Fruit fly (Drosophila melanogaster): ENCODE data around the gene Uch.

Uch gene

DNA sequence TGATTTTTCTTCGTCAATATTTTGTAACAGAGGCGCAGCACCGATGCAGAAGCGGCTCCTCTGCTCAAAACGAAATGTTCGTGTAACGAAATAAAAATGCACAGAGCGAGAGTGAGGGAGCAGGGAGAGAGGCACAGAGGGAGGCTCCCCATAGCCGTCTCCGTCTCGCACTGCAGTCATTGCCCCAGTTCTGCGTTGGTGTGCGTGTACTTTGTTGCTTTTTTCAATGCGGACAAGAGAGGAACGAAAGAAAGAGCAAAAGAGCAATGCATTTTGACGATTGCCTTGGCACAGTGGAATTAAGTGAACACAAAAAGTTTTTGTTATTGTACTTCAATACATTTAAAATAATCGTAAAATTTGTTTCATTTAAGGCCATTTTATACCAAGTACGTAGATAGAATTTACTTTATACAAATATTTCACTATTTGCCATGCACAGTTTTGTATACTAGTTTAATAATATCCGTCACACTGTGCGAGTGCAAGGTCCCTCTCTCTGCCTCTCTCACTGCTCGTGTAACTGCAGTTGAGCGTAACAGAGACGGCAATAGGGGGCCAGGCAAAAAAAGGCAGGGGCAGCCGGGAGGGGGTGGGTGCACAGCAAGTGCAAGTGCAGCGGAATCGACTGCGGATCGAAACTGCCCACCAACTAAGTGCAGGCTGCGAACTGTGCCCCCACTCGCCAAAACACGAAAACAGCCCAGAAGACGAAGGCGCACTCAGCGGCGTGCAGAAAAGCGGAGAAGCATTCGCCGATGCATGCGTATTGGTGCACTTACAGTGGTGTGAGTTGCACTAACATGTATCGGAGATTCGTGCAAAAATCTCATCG is 11.8 kb downstream of the Uch start (continued):
- TF ChIP-seq CG7271 (tag; optimal IDR thresholded peaks at IDR 0.05), result peak; percentile 99
- TF ChIP-seq fu2 (GFP tag; optimal IDR thresholded peaks at IDR 0.05), result peak; percentile 75
- no peak for TF ChIP-seq fru (optimal IDR thresholded peaks at IDR 0.05)
- TF ChIP-seq HLH54F (GFP tag; optimal IDR thresholded peaks at IDR 0.05), result peak; percentile 89
- TF ChIP-seq Hmr (GFP tag; optimal IDR thresholded peaks at IDR 0.05), result peak; percentile 83
- peak; percentile 98 for TF ChIP-seq nau (GFP tag; optimal IDR thresholded peaks at IDR 0.05)
- peak; percentile 92 for TF ChIP-seq Ets97D (GFP tag; optimal IDR thresholded peaks at IDR 0.05)
- peak; percentile 99 for TF ChIP-seq tap (tag; optimal IDR thresholded peaks at IDR 0.05)
- peak; percentile 31 for TF ChIP-seq gfzf (GFP tag; optimal IDR thresholded peaks at IDR 0.05)
- TF ChIP-seq al (GFP tag; IDR thresholded peaks at IDR 0.05), result peak; percentile 60
- peak; percentile 99 to 100 for TF ChIP-seq bsh (GFP tag; optimal IDR thresholded peaks at IDR 0.05)
- TF ChIP-seq Kr (GFP tag; optimal IDR thresholded peaks at IDR 0.05), result peak; percentile 89
- peak; percentile 97 for TF ChIP-seq CG30431 (GFP tag; optimal IDR thresholded peaks at IDR 0.05)
- TF ChIP-seq CG18619 (GFP tag; optimal IDR thresholded peaks at IDR 0.05), result peak; percentile 95
- TF ChIP-seq Tbp (GFP tag; optimal IDR thresholded peaks at IDR 0.05), result no peak
- TF ChIP-seq knrl (GFP tag; IDR thresholded peaks at IDR 0.05; ENCODE audit: partially characterized antibody), result peak; percentile 70; the same call in 2 of the 3 replicates
- TF ChIP-seq pum (GFP tag; optimal IDR thresholded peaks at IDR 0.05), result peak; percentile 99
- peak; percentile 98 for TF ChIP-seq ranshi (GFP tag; IDR thresholded peaks at IDR 0.05)
- TF ChIP-seq Elba2 (GFP tag; optimal IDR thresholded peaks at IDR 0.05), result peak; percentile 97
- peak; percentile 77 for TF ChIP-seq bbx (GFP tag; IDR thresholded peaks at IDR 0.05; ENCODE audit: partially characterized antibody)
- peak; percentile 99 for TF ChIP-seq CG15601 (tag; optimal IDR thresholded peaks at IDR 0.05)
- TF ChIP-seq ash1 (GFP tag; optimal IDR thresholded peaks at IDR 0.05), result peak; percentile 23
- peak; percentile 99 for TF ChIP-seq dimm (GFP tag; IDR thresholded peaks at IDR 0.05)
- peak; percentile 45 for TF ChIP-seq HLHmδ (GFP tag; optimal IDR thresholded peaks at IDR 0.05)
- TF ChIP-seq cad (GFP tag; optimal IDR thresholded peaks at IDR 0.05), result no peak
- peak; percentile 84 for TF ChIP-seq pho (GFP tag; optimal IDR thresholded peaks at IDR 0.05)
- TF ChIP-seq Doc3 (GFP tag; IDR thresholded peaks at IDR 0.05; ENCODE audit: partially characterized antibody), result peak; percentile 66
- peak; percentile 85 for TF ChIP-seq CG32532 (GFP tag; IDR thresholded peaks at IDR 0.05)
- peak; percentile 100 for TF ChIP-seq ara (GFP tag; IDR thresholded peaks at IDR 0.05)
- TF ChIP-seq Hmx (GFP tag; optimal IDR thresholded peaks at IDR 0.05), result peak; percentile 73
- peak; percentile 100 for TF ChIP-seq ci (GFP tag; IDR thresholded peaks at IDR 0.05)
- peak; percentile 3 for TF ChIP-seq zf30C (GFP tag; optimal IDR thresholded peaks at IDR 0.05)
- peak; percentile 99 for TF ChIP-seq CG5245 (GFP tag; optimal IDR thresholded peaks at IDR 0.05)
- peak; percentile 78 for TF ChIP-seq CTCF (GFP tag; optimal IDR thresholded peaks at IDR 0.05)
- TF ChIP-seq CG13123 (GFP tag; optimal IDR thresholded peaks at IDR 0.05), result peak; percentile 98
- TF ChIP-seq H2.0 (GFP tag; IDR thresholded peaks at IDR 0.05), result peak; percentile 99
- TF ChIP-seq CG10321 (GFP tag; IDR thresholded peaks at IDR 0.05), result peak; percentile 83
- TF ChIP-seq Atf-2 (GFP tag; optimal IDR thresholded peaks at IDR 0.05), result peak; percentile 98
- TF ChIP-seq B-H2 (GFP tag; optimal IDR thresholded peaks at IDR 0.05), result no peak
- peak; percentile 87 for TF ChIP-seq caup (GFP tag; optimal IDR thresholded peaks at IDR 0.05; ENCODE audit: severe bottlenecking)
- peak; percentile 98 for TF ChIP-seq CG6254 (GFP tag; optimal IDR thresholded peaks at IDR 0.05)
- peak; percentile 99 for TF ChIP-seq CG2199 (GFP tag; IDR thresholded peaks at IDR 0.05)
- TF ChIP-seq Drgx (GFP tag; IDR thresholded peaks at IDR 0.05), result peak; percentile 100
- peak; percentile 93 for TF ChIP-seq Bteb2 (GFP tag; optimal IDR thresholded peaks at IDR 0.05)
- TF ChIP-seq CG5953 (GFP tag; IDR thresholded peaks at IDR 0.05), result peak; percentile 99
- peak; percentile 98 for TF ChIP-seq CG12236 (GFP tag; optimal IDR thresholded peaks at IDR 0.05)
- TF ChIP-seq HmgZ (tag; optimal IDR thresholded peaks at IDR 0.05), result peak; percentile 96
- TF ChIP-seq CG11398 (GFP tag; optimal IDR thresholded peaks at IDR 0.05), result peak; percentile 96
- peak in 1 of 3 experiments; percentile 100 for TF ChIP-seq lola (GFP tag; optimal IDR thresholded peaks at IDR 0.05)
- TF ChIP-seq CkIIα-i1 (GFP tag; IDR thresholded peaks at IDR 0.05), result peak; percentile 74; the same call in 1 of the 2 replicates
